Worm (Caenorhabditis elegans) whole organism, late embryonic: Measurements from ENCODE around the gene R13D7.2.

Source experiments
- F13H6.1 ChIP-seq: sonication (generic microtip); optimal IDR thresholded peaks from 2 replicates; lab custom pipeline; 2016; ENCODE audit warnings: missing genetic modification characterization, missing compliant biosample characterization
- K02D7.2 ChIP-seq: sonication (generic microtip); optimal IDR thresholded peaks from 2 replicates; lab custom pipeline; 2017; ENCODE audit warnings: mild to moderate bottlenecking, missing genetic modification characterization, missing compliant biosample characterization
- ceh-14 ChIP-seq: sonication (generic microtip); optimal IDR thresholded peaks from 2 replicates; lab custom pipeline; 2016; ENCODE audit warnings: missing genotype, missing genetic modification characterization, missing compliant biosample characterization
- ceh-18 ChIP-seq: sonication (generic microtip); optimal IDR thresholded peaks from 2 replicates; lab custom pipeline; 2016; ENCODE audit warnings: missing genetic modification characterization, missing compliant biosample characterization
- ceh-22 ChIP-seq: sonication (generic microtip); optimal IDR thresholded peaks from 2 replicates; lab custom pipeline; 2017; ENCODE audit warnings: missing biosample characterization, missing genetic modification characterization
- ceh-31 ChIP-seq: sonication (generic microtip); optimal IDR thresholded peaks from 2 replicates; lab custom pipeline; 2016; ENCODE audit warnings: missing genetic modification characterization, missing compliant biosample characterization
- ceh-45 ChIP-seq: fragments of 200-800 bp; sonication (Bioruptor generic); IDR thresholded peaks from 2 replicates; pipeline ENCODE4 v1.3.6; 2022; ENCODE audit warnings: missing genetic modification reagents, missing genetic modification characterization, missing compliant biosample characterization
- ceh-48 ChIP-seq: sonication (generic microtip); optimal IDR thresholded peaks from 2 replicates; lab custom pipeline; 2016; ENCODE audit warnings: missing genetic modification characterization, inconsistent platforms, missing compliant biosample characterization
- che-1 ChIP-seq: sonication (generic microtip); optimal IDR thresholded peaks from 2 replicates; lab custom pipeline; 2016; ENCODE audit warnings: mild to moderate bottlenecking, missing genetic modification characterization, missing compliant biosample characterization
- ets-4 ChIP-seq: sonication (generic microtip); optimal IDR thresholded peaks from 2 replicates; lab custom pipeline; 2016; ENCODE audit warnings: missing genetic modification characterization, missing compliant biosample characterization
- eyg-1 ChIP-seq: sonication (generic microtip); optimal IDR thresholded peaks from 2 replicates; lab custom pipeline; 2016; ENCODE audit warnings: missing genotype, missing genetic modification characterization, missing compliant biosample characterization
- fkh-6 ChIP-seq: sonication (generic microtip); optimal IDR thresholded peaks from 2 replicates; lab custom pipeline; 2016; ENCODE audit warnings: missing genetic modification characterization, missing compliant biosample characterization
- gmeb-2 ChIP-seq: sonication (generic microtip); optimal IDR thresholded peaks from 2 replicates; lab custom pipeline; 2016; ENCODE audit warnings: missing genetic modification characterization, inconsistent platforms, missing compliant biosample characterization
- hlh-13 ChIP-seq: fragments of 200-800 bp; sonication (Bioruptor generic); optimal IDR thresholded peaks from 2 replicates; lab custom pipeline; 2018; ENCODE audit warnings: mild to moderate bottlenecking, missing genetic modification characterization, missing compliant biosample characterization
- hlh-15 ChIP-seq: sonication (generic microtip); optimal IDR thresholded peaks from 2 replicates; lab custom pipeline; 2016; ENCODE audit warnings: missing genetic modification characterization, missing compliant biosample characterization
- hlh-30 ChIP-seq: sonication (generic microtip); optimal IDR thresholded peaks from 2 replicates; lab custom pipeline; 2017; ENCODE audit warnings: antibody characterized with exemption, missing genetic modification characterization, missing compliant biosample characterization; ENCODE audit not compliant: insufficient read depth
- hlh-8 ChIP-seq: sonication (generic microtip); optimal IDR thresholded peaks from 2 replicates; lab custom pipeline; 2016; ENCODE audit warnings: missing genotype, missing genetic modification characterization, missing compliant biosample characterization
- lim-6 ChIP-seq: sonication (generic microtip); optimal IDR thresholded peaks from 2 replicates; lab custom pipeline; 2016; ENCODE audit warnings: missing genetic modification characterization, missing compliant biosample characterization
- madf-2 ChIP-seq: sonication (generic microtip); optimal IDR thresholded peaks from 2 replicates; lab custom pipeline; 2017; ENCODE audit warnings: missing genetic modification characterization, missing compliant biosample characterization
- nfya-1 ChIP-seq: sonication (generic microtip); optimal IDR thresholded peaks from 2 replicates; lab custom pipeline; 2017; ENCODE audit warnings: missing genetic modification characterization, mild to moderate bottlenecking, missing compliant biosample characterization, antibody characterized with exemption, moderate library complexity
- nhr-11 ChIP-seq: fragments of 150-350 bp; optimal IDR thresholded peaks from 2 replicates; lab custom pipeline; 2014; ENCODE audit warnings: missing biosample characterization, missing genetic modification characterization
- nhr-232 ChIP-seq: sonication (generic microtip); optimal IDR thresholded peaks from 2 replicates; lab custom pipeline; 2016; ENCODE audit warnings: missing genetic modification characterization, missing compliant biosample characterization
- npax-4 ChIP-seq: sonication (generic microtip); optimal IDR thresholded peaks from 2 replicates; lab custom pipeline; 2016; ENCODE audit warnings: missing genetic modification characterization, missing compliant biosample characterization
- pat-9 ChIP-seq: fragments of 200-800 bp; sonication (Bioruptor generic); optimal IDR thresholded peaks from 2 replicates; lab custom pipeline; 2018; ENCODE audit warnings: mild to moderate bottlenecking, missing genetic modification characterization, moderate library complexity, missing compliant biosample characterization
- pax-1 ChIP-seq: fragments of 150-350 bp; optimal IDR thresholded peaks from 2 replicates; lab custom pipeline; 2014; ENCODE audit warnings: missing biosample characterization, missing genetic modification characterization
- pha-2 ChIP-seq: sonication (generic microtip); optimal IDR thresholded peaks from 2 replicates; lab custom pipeline; 2017; ENCODE audit warnings: mild to moderate bottlenecking, missing genetic modification characterization, missing compliant biosample characterization
- syd-9 ChIP-seq: sonication (generic microtip); optimal IDR thresholded peaks from 2 replicates; lab custom pipeline; 2016; ENCODE audit warnings: mild to moderate bottlenecking, missing genetic modification characterization, moderate library complexity, missing compliant biosample characterization
- unc-55 ChIP-seq: sonication (generic microtip); optimal IDR thresholded peaks from 2 replicates; lab custom pipeline; 2017; ENCODE audit warnings: missing biosample characterization, missing genetic modification reagents, missing genetic modification characterization
- unc-86 ChIP-seq: sonication (generic microtip); optimal IDR thresholded peaks from 2 replicates; lab custom pipeline; 2016; ENCODE audit warnings: missing genetic modification characterization, missing compliant biosample characterization
- zip-5 ChIP-seq: sonication (generic microtip); optimal IDR thresholded peaks from 2 replicates; lab custom pipeline; 2016; ENCODE audit warnings: missing genetic modification characterization, missing compliant biosample characterization
- ztf-16 ChIP-seq: sonication (generic microtip); optimal IDR thresholded peaks from 2 replicates; lab custom pipeline; 2017; ENCODE audit warnings: missing genetic modification characterization, missing compliant biosample characterization

Gene R13D7.2

ce11 chrV:7420162-7420561 is 10.5 kb downstream of the R13D7.2 start, which contains the start of gene srxa-4:
TSS of gene srxa-4 (plus strand) at chrV:7420462.
- TF ChIP-seq che-1 (tag; lab: Kevin White, UChicago): no peak
- TF ChIP-seq nhr-232 (tag; lab: Kevin White, UChicago): no peak
- no peak for TF ChIP-seq unc-55 (GFP tag; lab: Kevin White, UChicago)
- no peak for TF ChIP-seq pax-1
- no peak for TF ChIP-seq hlh-8
- no peak for TF ChIP-seq syd-9 (tag; lab: Kevin White, UChicago)
- TF ChIP-seq hlh-15: no peak

ce11 chrV:7424336-7424735 is 14.6 kb downstream of the R13D7.2 start, which contains the start of gene F18E3.10:
TSS of gene F18E3.10 (minus strand) at chrV:7424436.
- no peak for TF ChIP-seq madf-2 (tag; lab: Kevin White, UChicago)
- no peak for TF ChIP-seq unc-86 (tag; lab: Kevin White, UChicago)
- TF ChIP-seq ceh-18: no peak
- TF ChIP-seq nfya-1 (tag; lab: Kevin White, UChicago): no peak
- no peak for TF ChIP-seq nhr-11
- no peak for TF ChIP-seq pat-9

ce11 chrV:7426594-7426993 is 16.9 kb downstream of the R13D7.2 start, which contains the start of gene srw-68:
TSS of gene srw-68 (minus strand) at chrV:7426694.
- TF ChIP-seq hlh-30 (no peak), ets-4 (no peak)

- TF ChIP-seq npax-4 (tag; lab: Kevin White, UChicago): no peak
- no peak for TF ChIP-seq zip-5
- TF ChIP-seq gmeb-2 (tag; lab: Kevin White, UChicago): no peak
- no peak for TF ChIP-seq ceh-48 (tag; lab: Kevin White, UChicago)
- TF ChIP-seq eyg-1: no peak
- TF ChIP-seq ceh-31: no peak
- TF ChIP-seq nhr-232 (tag; lab: Kevin White, UChicago): no peak
- no peak for TF ChIP-seq pat-9
- TF ChIP-seq, all 69 proteins: peak for 0
Observed at ce11 chrV:7428880-7429279, 19.2 kb downstream of the R13D7.2 start, which contains the start of gene srw-69. TSS of gene srw-69 (minus strand) at chrV:7428980.

- no peak for TF ChIP-seq F13H6.1 (tag; lab: Kevin White, UChicago)
- TF ChIP-seq ceh-45 (GFP tag; lab: Robert Waterston, UW): no peak
- no peak for TF ChIP-seq ceh-14 (tag; lab: Kevin White, UChicago)
- no peak for TF ChIP-seq ceh-22 (tag; lab: Kevin White, UChicago)
- no peak for TF ChIP-seq K02D7.2 (tag; lab: Kevin White, UChicago)
- TF ChIP-seq gmeb-2 (tag; lab: Kevin White, UChicago): no peak
- TF ChIP-seq nhr-232 (tag; lab: Kevin White, UChicago): no peak
- TF ChIP-seq eyg-1: no peak
- no peak for TF ChIP-seq madf-2 (tag; lab: Kevin White, UChicago)
- TF ChIP-seq ets-4: no peak
- TF ChIP-seq unc-86 (tag; lab: Kevin White, UChicago): no peak
- no peak for TF ChIP-seq unc-55 (GFP tag; lab: Kevin White, UChicago)
Observed at ce11 chrV:7431016-7431415, 21.3 kb downstream of the R13D7.2 start, which contains the start of gene srw-71. TSS of gene srw-71 (minus strand) at chrV:7431116.

ce11 chrV:7432441-7433146 is 22.9 kb downstream of the R13D7.2 start:
- no peak for TF ChIP-seq hlh-13
- no peak for TF ChIP-seq madf-2 (tag; lab: Kevin White, UChicago)
- no peak for TF ChIP-seq ztf-16 (tag; lab: Kevin White, UChicago)
- TF ChIP-seq syd-9 (tag; lab: Kevin White, UChicago): no peak
- no peak for TF ChIP-seq ceh-48 (tag; lab: Kevin White, UChicago)
- no peak for TF ChIP-seq eyg-1
- no peak for TF ChIP-seq lim-6 (tag; lab: Kevin White, UChicago)
- no peak for TF ChIP-seq F13H6.1 (tag; lab: Kevin White, UChicago)
- TF ChIP-seq fkh-6 (tag; lab: Kevin White, UChicago): no peak
- TF ChIP-seq hlh-8: no peak
- TF ChIP-seq pha-2 (tag; lab: Kevin White, UChicago): no peak
- TF ChIP-seq K02D7.2 (tag; lab: Kevin White, UChicago): no peak
